Worm (Caenorhabditis elegans) whole organism, L4 larva: Measurements from ENCODE around the gene pigx-1.

Experiments used
- F37D6.2 ChIP-seq: sonication (generic microtip); optimal IDR thresholded peaks from 2 replicates; lab custom pipeline; 2016; ENCODE audit warnings: mild to moderate bottlenecking, missing genetic modification characterization, missing compliant biosample characterization
- F44E2.7 ChIP-seq: fragments of 200-800 bp; sonication (Bioruptor generic); IDR thresholded peaks from 2 replicates; pipeline ENCODE4 v2.1.2; 2022; ENCODE audit warnings: missing genetic modification characterization, missing compliant biosample characterization
- F49E8.2 ChIP-seq: sonication (generic microtip); optimal IDR thresholded peaks from 2 replicates; lab custom pipeline; 2016; ENCODE audit warnings: missing compliant biosample characterization, mild to moderate bottlenecking, missing genetic modification characterization, borderline replicate concordance
- T26A8.4 ChIP-seq: fragments of 200-800 bp; sonication (Bioruptor generic); IDR thresholded peaks from 2 replicates; pipeline ENCODE4 v1.3.6; 2022; ENCODE audit warnings: missing genetic modification characterization, missing compliant biosample characterization
- Y48G9A.11 ChIP-seq: fragments of 200-800 bp; sonication (Bioruptor generic); IDR thresholded peaks from 2 replicates; pipeline ENCODE4 v1.3.6; 2022; ENCODE audit warnings: missing genetic modification reagents, missing genetic modification characterization, missing compliant biosample characterization
- ZK546.5 ChIP-seq, 2 experiments: sonication (generic microtip); optimal IDR thresholded peaks; 2 replicates each; lab custom pipeline; 2017; ENCODE audit warnings: missing biosample characterization in 2 of 2, missing genetic modification characterization in 2 of 2
- aha-1 ChIP-seq: fragments of 150-350 bp; peaks from one replicate; lab custom pipeline; 2014; ENCODE audit warnings: missing biosample characterization, missing genetic modification characterization
- arid-1 ChIP-seq: fragments of 200-800 bp; sonication (Bioruptor generic); conservative IDR thresholded peaks from 2 replicates; pipeline ENCODE4 v1.3.6; 2022; ENCODE audit warnings: missing genetic modification reagents, missing genetic modification characterization, missing compliant biosample characterization
- ceh-20 ChIP-seq: fragments of 200-800 bp; sonication (Bioruptor generic); IDR thresholded peaks from 2 replicates; pipeline ENCODE4 v1.3.6; 2022; ENCODE audit warnings: missing genetic modification reagents, missing genetic modification characterization, missing compliant biosample characterization
- ceh-62 ChIP-seq: sonication (generic microtip); optimal IDR thresholded peaks from 2 replicates; lab custom pipeline; 2017; ENCODE audit warnings: missing biosample characterization, missing genetic modification characterization
- cey-2 ChIP-seq: sonication (generic microtip); optimal IDR thresholded peaks from 3 replicates; lab custom pipeline; 2017; ENCODE audit warnings: missing genetic modification characterization, mild to moderate bottlenecking, missing compliant biosample characterization, antibody characterized with exemption, borderline replicate concordance; ENCODE audit not compliant: insufficient read depth
- daf-12 ChIP-seq: fragments of 150-350 bp; optimal IDR thresholded peaks from 2 replicates; lab custom pipeline; 2014; ENCODE audit warnings: missing biosample characterization, missing genetic modification reagents, missing genetic modification characterization
- daf-16 ChIP-seq, 3 experiments: sonication (generic microtip); optimal IDR thresholded peaks; 2 replicates each; lab custom pipeline; 2016 to 2017; ENCODE audit warnings: missing genetic modification characterization in 3 of 3, missing genetic modification reagents in 3 of 3, mild to moderate bottlenecking in 2 of 3, missing compliant biosample characterization in 2 of 3, missing biosample characterization in 1 of 3, moderate library complexity in 1 of 3
- dmd-9 ChIP-seq: fragments of 200-800 bp; sonication (Bioruptor generic); IDR thresholded peaks from 2 replicates; pipeline ENCODE4 v1.3.6; 2022; ENCODE audit warnings: missing genetic modification reagents, missing genetic modification characterization, missing compliant biosample characterization
- duxl-1 ChIP-seq: sonication (generic microtip); optimal IDR thresholded peaks from 2 replicates; lab custom pipeline; 2016; ENCODE audit warnings: mild to moderate bottlenecking, missing genetic modification characterization, moderate library complexity, missing compliant biosample characterization; ENCODE audit not compliant: poor library complexity
- dve-1 ChIP-seq: sonication (generic microtip); optimal IDR thresholded peaks from 2 replicates; lab custom pipeline; 2017; ENCODE audit warnings: antibody characterized with exemption, mild to moderate bottlenecking, missing genetic modification characterization, missing compliant biosample characterization; ENCODE audit not compliant: insufficient read depth
- fkh-10 ChIP-seq: fragments of 150-350 bp; optimal IDR thresholded peaks from 2 replicates; lab custom pipeline; 2014; ENCODE audit warnings: missing biosample characterization, missing genetic modification reagents, missing genetic modification characterization
- gei-8 ChIP-seq: fragments of 200-800 bp; sonication (Bioruptor generic); optimal IDR thresholded peaks from 2 replicates; lab custom pipeline; 2018; ENCODE audit warnings: mild to moderate bottlenecking, missing genetic modification characterization, missing compliant biosample characterization
- hlh-11 ChIP-seq: fragments of 200-800 bp; sonication (Bioruptor generic); optimal IDR thresholded peaks from 2 replicates; lab custom pipeline; 2018; ENCODE audit warnings: mild to moderate bottlenecking, missing genetic modification characterization, missing compliant biosample characterization
- hlh-30 ChIP-seq: sonication (generic microtip); optimal IDR thresholded peaks from 2 replicates; lab custom pipeline; 2017; ENCODE audit warnings: antibody characterized with exemption, mild to moderate bottlenecking, missing genetic modification characterization, missing compliant biosample characterization; ENCODE audit not compliant: insufficient read depth
- lin-29 ChIP-seq: fragments of 200-800 bp; sonication (Bioruptor generic); IDR thresholded peaks from 2 replicates; pipeline ENCODE4 v1.3.6; 2022; ENCODE audit warnings: missing genetic modification reagents, missing genetic modification characterization, missing compliant biosample characterization
- mes-2 ChIP-seq: sonication (generic microtip); optimal IDR thresholded peaks from 2 replicates; lab custom pipeline; 2016; ENCODE audit warnings: missing genotype, mild to moderate bottlenecking, missing genetic modification characterization, missing compliant biosample characterization; ENCODE audit not compliant: poor library complexity, severe bottlenecking
- mxl-3 ChIP-seq: fragments of 200-800 bp; sonication (Bioruptor generic); optimal IDR thresholded peaks from 2 replicates; lab custom pipeline; 2018; ENCODE audit warnings: mild to moderate bottlenecking, missing genetic modification characterization, missing compliant biosample characterization
- nhr-10 ChIP-seq: fragments of 150-350 bp; optimal IDR thresholded peaks from 2 replicates; lab custom pipeline; 2014; ENCODE audit warnings: missing biosample characterization, missing genetic modification characterization
- nhr-111 ChIP-seq: fragments of 200-800 bp; sonication (Bioruptor generic); optimal IDR thresholded peaks from 2 replicates; lab custom pipeline; 2018; ENCODE audit warnings: mild to moderate bottlenecking, missing genetic modification characterization, missing compliant biosample characterization
- nhr-6 ChIP-seq: fragments of 150-350 bp; optimal IDR thresholded peaks from 2 replicates; lab custom pipeline; 2014; ENCODE audit warnings: missing biosample characterization, missing genetic modification characterization
- sdz-12 ChIP-seq: fragments of 200-800 bp; sonication (Bioruptor generic); optimal IDR thresholded peaks from 2 replicates; lab custom pipeline; 2018; ENCODE audit warnings: mild to moderate bottlenecking, missing genetic modification characterization, missing compliant biosample characterization
- set-16 ChIP-seq: fragments of 200-800 bp; sonication (Bioruptor generic); IDR thresholded peaks from 2 replicates; pipeline ENCODE4 v1.3.6; 2022; ENCODE audit warnings: missing genetic modification reagents, missing genetic modification characterization, missing compliant biosample characterization
- snpc-1.2 ChIP-seq: fragments of 200-800 bp; sonication (Bioruptor generic); IDR thresholded peaks from 2 replicates; pipeline ENCODE4 v1.3.6; 2022; ENCODE audit warnings: missing genetic modification reagents, missing genetic modification characterization, missing compliant biosample characterization
- unc-39 ChIP-seq: sonication (generic microtip); optimal IDR thresholded peaks from 2 replicates; lab custom pipeline; 2017; ENCODE audit warnings: missing biosample characterization, missing genetic modification characterization
- unc-62 ChIP-seq, 3 experiments: fragments of 150-350 bp in 1 of 3; sonication (generic microtip); optimal IDR thresholded peaks in 2 of 3; peaks in 1 of 3; 1 replicate in 1 of 3; 2 replicates in 2 of 3; lab custom pipeline; 2014 to 2017; ENCODE audit warnings: missing biosample characterization in 3 of 3, missing genetic modification characterization in 3 of 3, missing genetic modification reagents in 3 of 3, missing genotype in 1 of 3
- vab-7 ChIP-seq: fragments of 200-800 bp; sonication (Bioruptor generic); IDR thresholded peaks from 2 replicates; pipeline ENCODE4 v1.3.6; 2022; ENCODE audit warnings: missing genetic modification reagents, missing genetic modification characterization, missing compliant biosample characterization
- zag-1 ChIP-seq: fragments of 150-350 bp; optimal IDR thresholded peaks from 2 replicates; lab custom pipeline; 2014; ENCODE audit warnings: missing biosample characterization, missing genetic modification characterization
- zip-11 ChIP-seq: fragments of 200-800 bp; sonication (Bioruptor generic); IDR thresholded peaks from 2 replicates; pipeline ENCODE4 v1.3.6; 2022; ENCODE audit warnings: missing genetic modification characterization, missing compliant biosample characterization
- ztf-11 ChIP-seq: fragments of 150-350 bp; optimal IDR thresholded peaks from 2 replicates; lab custom pipeline; 2014; ENCODE audit warnings: missing biosample characterization, missing genetic modification characterization

Gene pigx-1

ce11 chrX:1085000-1085399, 11.8 kb downstream of the pigx-1 start:
- TF ChIP-seq hlh-11 (tag; lab: Kevin White, UChicago) (no peak), aha-1 (tag; lab: Kevin White, UChicago) (peak; percentile 6), unc-62 (GFP tag; optimal IDR thresholded peaks at IDR 0.05 in 1 of 2; lab: Kevin White, UChicago) (peak in 1 of 2 experiments; percentile 96), unc-62 (tag; optimal IDR thresholded peaks at IDR 0.05; lab: Kevin White, UChicago) (no peak)

ce11 chrX:1081927-1082326, 14.9 kb downstream of the pigx-1 start:
- peak in 1 of 2 experiments; percentile 23 for TF ChIP-seq daf-16 (GFP tag; optimal IDR thresholded peaks at IDR 0.05; lab: Kevin White, UChicago)
- no peak for TF ChIP-seq daf-16 (tag; optimal IDR thresholded peaks at IDR 0.05; lab: Kevin White, UChicago)
- TF ChIP-seq mxl-3, result peak; percentile 19
- no peak for TF ChIP-seq sdz-12 (GFP tag; lab: Kevin White, UChicago)
- TF ChIP-seq lin-29 (GFP tag; lab: Robert Waterston, UW), result no peak
- peak; percentile 24 for TF ChIP-seq hlh-11 (tag; lab: Kevin White, UChicago)
- no peak for TF ChIP-seq T26A8.4 (GFP tag; lab: Robert Waterston, UW)
- TF ChIP-seq mes-2 (tag; lab: Kevin White, UChicago), result peak; percentile 8
- TF ChIP-seq duxl-1 (tag; lab: Kevin White, UChicago), result no peak
- TF ChIP-seq F44E2.7 (GFP tag; lab: Robert Waterston, UW), result 0 out of 2 replicates have a peak, but pooled peaks have one; percentile 34
- TF ChIP-seq set-16 (GFP tag; lab: Robert Waterston, UW), result peak; percentile 22; the same call in 1 of the 2 replicates

- TF ChIP-seq fkh-10 (GFP tag; lab: Kevin White, UChicago) (no peak), zip-11 (GFP tag; lab: Robert Waterston, UW) (no peak), cey-2 (no peak), mxl-3 (no peak), gei-8 (GFP tag; lab: Kevin White, UChicago) (no peak), dmd-9 (GFP tag; lab: Robert Waterston, UW) (no peak), F49E8.2 (no peak), dve-1 (tag; lab: Kevin White, UChicago) (no peak), snpc-1.2 (GFP tag; lab: Robert Waterston, UW) (no peak), ceh-62 (tag; lab: Kevin White, UChicago) (no peak), nhr-6 (no peak), daf-12 (tag; lab: Kevin White, UChicago) (no peak), lin-29 (GFP tag; lab: Robert Waterston, UW) (no peak)
Measured at ce11 chrX:1080549-1080948, 16.3 kb downstream of the pigx-1 start, which contains the start of gene pfn-3. TSS of gene pfn-3 (minus strand) at chrX:1080649.

ce11 chrX:1072152-1072551, 24.7 kb downstream of the pigx-1 start, which contains the start of gene lim-6:
TSS of gene lim-6 (plus strand) at chrX:1072452.
- TF ChIP-seq ceh-20 (GFP tag; lab: Robert Waterston, UW) (no peak), cey-2 (no peak), ztf-11 (tag; lab: Kevin White, UChicago) (no peak), unc-39 (tag; lab: Kevin White, UChicago) (no peak), ZK546.5 (tag; optimal IDR thresholded peaks at IDR 0.05; lab: Kevin White, UChicago) (no peak), T26A8.4 (GFP tag; lab: Robert Waterston, UW) (no peak), zip-11 (GFP tag; lab: Robert Waterston, UW) (no peak), hlh-30 (tag; lab: Kevin White, UChicago) (no peak), arid-1 (GFP tag; lab: Robert Waterston, UW) (no peak), lin-29 (GFP tag; lab: Robert Waterston, UW) (no peak), F37D6.2 (no peak), nhr-111 (GFP tag; lab: Kevin White, UChicago) (no peak), duxl-1 (tag; lab: Kevin White, UChicago) (no peak), vab-7 (GFP tag; lab: Robert Waterston, UW) (no peak), zag-1 (tag; lab: Kevin White, UChicago) (no peak), nhr-10 (tag; lab: Kevin White, UChicago) (no peak), Y48G9A.11 (GFP tag; lab: Robert Waterston, UW) (no peak), F44E2.7 (GFP tag; lab: Robert Waterston, UW) (no peak), ceh-62 (tag; lab: Kevin White, UChicago) (no peak)
- TF ChIP-seq, all 104 proteins: peak for 0
